Worm (Caenorhabditis elegans) whole organism, mixed stage, embryonic: ENCODE measurements around the gene selt-1.2.

Experiments used
- M03D4.4 ChIP-seq: sonication (generic microtip); optimal IDR thresholded peaks from 2 replicates; lab custom pipeline; 2017; ENCODE audit warnings: mild to moderate bottlenecking, missing genetic modification characterization, missing compliant biosample characterization
- bed-3 ChIP-seq: fragments of 200-800 bp; sonication (Bioruptor generic); optimal IDR thresholded peaks from 3 replicates; lab custom pipeline; 2018; ENCODE audit warnings: mild to moderate bottlenecking, missing genetic modification characterization, moderate library complexity, missing compliant biosample characterization
- blmp-1 ChIP-seq: fragments of 150-350 bp; optimal IDR thresholded peaks from 2 replicates; lab custom pipeline; 2014; ENCODE audit warnings: missing biosample characterization, missing genetic modification characterization
- ceh-39 ChIP-seq: fragments of 150-350 bp; optimal IDR thresholded peaks from 2 replicates; lab custom pipeline; 2014; ENCODE audit warnings: missing biosample characterization, missing genetic modification characterization
- ceh-43 ChIP-seq: fragments of 200-800 bp; sonication (Bioruptor generic); optimal IDR thresholded peaks from 2 replicates; lab custom pipeline; 2018; ENCODE audit warnings: mild to moderate bottlenecking, missing genetic modification characterization, moderate library complexity, missing compliant biosample characterization
- ceh-83 ChIP-seq: fragments of 200-800 bp; sonication (Bioruptor generic); optimal IDR thresholded peaks from 2 replicates; lab custom pipeline; 2018; ENCODE audit warnings: mild to moderate bottlenecking, missing genetic modification characterization, missing compliant biosample characterization
- ces-1 ChIP-seq: fragments of 150-350 bp; optimal IDR thresholded peaks from 2 replicates; lab custom pipeline; 2014; ENCODE audit warnings: missing biosample characterization, missing genetic modification reagents, missing genetic modification characterization
- cnd-1 ChIP-seq: fragments of 200-800 bp; sonication (Bioruptor generic); optimal IDR thresholded peaks from 2 replicates; lab custom pipeline; 2018; ENCODE audit warnings: mild to moderate bottlenecking, missing genetic modification characterization, missing compliant biosample characterization
- drap-1 ChIP-seq: fragments of 200-800 bp; sonication (Bioruptor generic); optimal IDR thresholded peaks from 3 replicates; lab custom pipeline; 2018; ENCODE audit warnings: mild to moderate bottlenecking, missing genetic modification characterization, missing compliant biosample characterization
- elt-1 ChIP-seq: sonication (generic microtip); optimal IDR thresholded peaks from 2 replicates; lab custom pipeline; 2017; ENCODE audit warnings: missing genetic modification characterization, mild to moderate bottlenecking, missing compliant biosample characterization, antibody characterized with exemption, moderate library complexity, borderline replicate concordance; ENCODE audit not compliant: insufficient read depth
- elt-3 ChIP-seq: fragments of 150-350 bp; optimal IDR thresholded peaks from 2 replicates; lab custom pipeline; 2014; ENCODE audit warnings: missing biosample characterization, missing genetic modification characterization
- flh-1 ChIP-seq: fragments of 200-800 bp; sonication (Bioruptor generic); optimal IDR thresholded peaks from 2 replicates; lab custom pipeline; 2018; ENCODE audit warnings: mild to moderate bottlenecking, missing genetic modification characterization, moderate library complexity, missing compliant biosample characterization
- ham-2 ChIP-seq: fragments of 200-800 bp; sonication (Bioruptor generic); optimal IDR thresholded peaks from 2 replicates; lab custom pipeline; 2018; ENCODE audit warnings: mild to moderate bottlenecking, missing genetic modification characterization, missing compliant biosample characterization
- hlh-1 ChIP-seq: fragments of 150-350 bp; optimal IDR thresholded peaks from 2 replicates; lab custom pipeline; 2014; ENCODE audit warnings: missing biosample characterization, missing genetic modification reagents, missing genetic modification characterization
- lin-13 ChIP-seq: fragments of 150-350 bp; optimal IDR thresholded peaks from 2 replicates; lab custom pipeline; 2014; ENCODE audit warnings: missing biosample characterization, missing genetic modification characterization
- lsy-2 ChIP-seq: fragments of 150-350 bp; optimal IDR thresholded peaks from 2 replicates; lab custom pipeline; 2014; ENCODE audit warnings: missing biosample characterization, missing genetic modification characterization
- mab-5 ChIP-seq: fragments of 150-350 bp; optimal IDR thresholded peaks from 2 replicates; lab custom pipeline; 2014; ENCODE audit warnings: missing biosample characterization, missing genetic modification characterization
- mep-1 ChIP-seq: fragments of 150-350 bp; optimal IDR thresholded peaks from 2 replicates; lab custom pipeline; 2017; ENCODE audit warnings: missing biosample characterization, missing genetic modification reagents, missing genetic modification characterization, inconsistent platforms
- mls-2 ChIP-seq: sonication (generic microtip); optimal IDR thresholded peaks from 2 replicates; lab custom pipeline; 2016; ENCODE audit warnings: mild to moderate bottlenecking, missing genetic modification characterization, moderate library complexity, missing compliant biosample characterization
- nhr-12 ChIP-seq: fragments of 150-350 bp; optimal IDR thresholded peaks from 2 replicates; lab custom pipeline; 2014; ENCODE audit warnings: missing biosample characterization, missing genetic modification characterization
- nhr-237 ChIP-seq: fragments of 150-350 bp; optimal IDR thresholded peaks from 2 replicates; lab custom pipeline; 2014; ENCODE audit warnings: missing biosample characterization, missing genetic modification characterization
- nhr-28 ChIP-seq: fragments of 150-350 bp; optimal IDR thresholded peaks from 2 replicates; lab custom pipeline; 2014; ENCODE audit warnings: missing biosample characterization, missing genetic modification characterization
- nhr-76 ChIP-seq: sonication (generic microtip); optimal IDR thresholded peaks from 2 replicates; lab custom pipeline; 2017; ENCODE audit warnings: missing biosample characterization, missing genetic modification characterization
- pha-4 ChIP-seq: fragments of 150-350 bp; optimal IDR thresholded peaks from 2 replicates; lab custom pipeline; 2018; ENCODE audit warnings: missing biosample characterization, missing genetic modification reagents, missing genetic modification characterization
- sem-2 ChIP-seq: fragments of 200-800 bp; sonication (Bioruptor generic); optimal IDR thresholded peaks from 2 replicates; lab custom pipeline; 2018; ENCODE audit warnings: mild to moderate bottlenecking, missing genetic modification characterization, missing compliant biosample characterization
- snpc-4 ChIP-seq: fragments of 150-350 bp; optimal IDR thresholded peaks from 2 replicates; lab custom pipeline; 2014; ENCODE audit warnings: missing biosample characterization, missing genetic modification characterization
- sptf-1 ChIP-seq: sonication (generic microtip); optimal IDR thresholded peaks from 2 replicates; lab custom pipeline; 2017; ENCODE audit warnings: mild to moderate bottlenecking, missing genetic modification characterization, moderate library complexity, missing compliant biosample characterization
- tbx-8 ChIP-seq: fragments of 200-800 bp; sonication (Bioruptor generic); optimal IDR thresholded peaks from 2 replicates; lab custom pipeline; 2018; ENCODE audit warnings: mild to moderate bottlenecking, missing genetic modification characterization, moderate library complexity, missing compliant biosample characterization
- unc-120 ChIP-seq: sonication (generic microtip); optimal IDR thresholded peaks from 2 replicates; lab custom pipeline; 2017; ENCODE audit warnings: missing genetic modification characterization, missing compliant biosample characterization; ENCODE audit not compliant: poor library complexity, severe bottlenecking
- unc-39 ChIP-seq: fragments of 150-350 bp; optimal IDR thresholded peaks from 2 replicates; lab custom pipeline; 2014; ENCODE audit warnings: missing biosample characterization, missing genetic modification characterization
- unc-62 ChIP-seq: fragments of 150-350 bp; optimal IDR thresholded peaks from 2 replicates; lab custom pipeline; 2014; ENCODE audit warnings: missing biosample characterization, missing genetic modification reagents, missing genetic modification characterization
- zip-8 ChIP-seq: fragments of 150-350 bp; optimal IDR thresholded peaks from 2 replicates; lab custom pipeline; 2014; ENCODE audit warnings: missing biosample characterization, missing genetic modification characterization
- ztf-11 ChIP-seq: fragments of 150-350 bp; optimal IDR thresholded peaks from 2 replicates; lab custom pipeline; 2014; ENCODE audit warnings: missing biosample characterization, missing genetic modification characterization

The selt-1.2 gene

ce11 chrV:10723181-10723580 is 24.0 kb downstream of the selt-1.2 start:
- TF ChIP-seq nhr-28 (tag; lab: Kevin White, UChicago) (no peak), nhr-76 (tag; lab: Kevin White, UChicago) (no peak), nhr-237 (tag; lab: Kevin White, UChicago) (no peak)

- TF ChIP-seq unc-120 (tag; lab: Kevin White, UChicago) (no peak), mep-1 (tag; lab: Kevin White, UChicago) (no peak), ceh-39 (tag; lab: Kevin White, UChicago) (no peak), ham-2 (GFP tag; lab: Kevin White, UChicago) (no peak), snpc-4 (tag; lab: Kevin White, UChicago) (no peak), sem-2 (GFP tag; lab: Kevin White, UChicago) (no peak), lin-13 (tag; lab: Kevin White, UChicago) (no peak), tbx-8 (GFP tag; lab: Kevin White, UChicago) (no peak), nhr-28 (tag; lab: Kevin White, UChicago) (no peak), cnd-1 (tag; lab: Kevin White, UChicago) (no peak), mab-5 (tag; lab: Kevin White, UChicago) (no peak), nhr-237 (tag; lab: Kevin White, UChicago) (no peak), nhr-12 (tag; lab: Kevin White, UChicago) (no peak), M03D4.4 (tag; lab: Kevin White, UChicago) (no peak)
Measured at ce11 chrV:10722595-10722994, 24.6 kb downstream of the selt-1.2 start.

DNA sequence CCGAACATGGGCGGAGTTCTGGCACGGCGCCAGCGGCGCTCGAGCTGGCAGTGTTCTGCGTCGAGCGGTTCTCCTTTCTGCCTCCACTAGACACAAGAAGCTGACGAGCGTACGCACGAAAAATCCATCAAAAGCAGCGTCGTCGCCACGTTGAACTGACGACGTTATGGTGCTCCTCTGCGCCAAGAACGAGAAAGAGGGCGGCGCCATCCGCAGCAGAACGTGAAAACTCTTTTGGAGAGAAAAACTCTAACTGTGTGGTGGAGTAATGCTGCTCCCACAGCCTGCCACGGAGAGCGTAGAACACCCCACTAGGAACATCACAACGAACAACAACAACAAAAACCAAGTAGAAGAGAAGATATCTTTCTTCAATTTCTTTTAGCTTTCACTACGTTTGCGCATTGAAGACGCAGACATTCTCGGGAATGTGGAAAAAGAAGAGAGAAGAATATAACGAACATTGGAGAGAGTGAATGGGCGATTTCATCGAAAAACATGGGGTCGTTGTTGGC is 25.2 kb downstream of the selt-1.2 start:
- TF ChIP-seq unc-120 (tag; lab: Kevin White, UChicago), result no peak
- TF ChIP-seq tbx-8 (GFP tag; lab: Kevin White, UChicago), result no peak
- TF ChIP-seq ceh-43 (GFP tag; lab: Kevin White, UChicago), result no peak
- TF ChIP-seq lin-13 (tag; lab: Kevin White, UChicago), result no peak
- TF ChIP-seq pha-4 (tag; lab: Kevin White, UChicago), result no peak
- TF ChIP-seq nhr-76 (tag; lab: Kevin White, UChicago), result no peak
- no peak for TF ChIP-seq unc-39
- TF ChIP-seq ceh-83 (GFP tag; lab: Kevin White, UChicago), result no peak
- no peak for TF ChIP-seq sem-2 (GFP tag; lab: Kevin White, UChicago)
- no peak for TF ChIP-seq ceh-39 (tag; lab: Kevin White, UChicago)
- no peak for TF ChIP-seq drap-1 (GFP tag; lab: Kevin White, UChicago)
- no peak for TF ChIP-seq mab-5 (tag; lab: Kevin White, UChicago)
- TF ChIP-seq elt-1 (tag; lab: Kevin White, UChicago), result no peak
- no peak for TF ChIP-seq ham-2 (GFP tag; lab: Kevin White, UChicago)
- no peak for TF ChIP-seq ztf-11 (tag; lab: Kevin White, UChicago)
- TF ChIP-seq ces-1 (GFP tag; lab: Kevin White, UChicago), result no peak
- no peak for TF ChIP-seq nhr-28 (tag; lab: Kevin White, UChicago)
- no peak for TF ChIP-seq nhr-12 (tag; lab: Kevin White, UChicago)
- TF ChIP-seq unc-62 (GFP tag; lab: Kevin White, UChicago), result peak; percentile 8
- TF ChIP-seq zip-8 (tag; lab: Kevin White, UChicago), result no peak
- peak; percentile 84 for TF ChIP-seq blmp-1
- TF ChIP-seq lsy-2 (tag; lab: Kevin White, UChicago), result no peak
- no peak for TF ChIP-seq mls-2 (tag; lab: Kevin White, UChicago)
- TF ChIP-seq elt-3 (tag; lab: Kevin White, UChicago), result no peak
- peak; percentile 2 for TF ChIP-seq mep-1 (tag; lab: Kevin White, UChicago)
- TF ChIP-seq flh-1 (GFP tag; lab: Kevin White, UChicago), result no peak
- no peak for TF ChIP-seq bed-3 (GFP tag; lab: Kevin White, UChicago)
- TF ChIP-seq M03D4.4 (tag; lab: Kevin White, UChicago), result no peak
- peak; percentile 66 for TF ChIP-seq hlh-1 (tag; lab: Kevin White, UChicago)
- no peak for TF ChIP-seq sptf-1 (tag; lab: Kevin White, UChicago)
- TF ChIP-seq cnd-1 (tag; lab: Kevin White, UChicago), result no peak
- TF ChIP-seq nhr-237 (tag; lab: Kevin White, UChicago), result no peak
- TF ChIP-seq, all 35 proteins: peak for 4
